Worm (Caenorhabditis elegans) whole organism, young adult: Measurements from ENCODE around the gene ZK809.1.

ENCODE experiments used
- B0336.3 ChIP-seq: fragments of 200-800 bp; sonication (Bioruptor generic); IDR thresholded peaks from 2 replicates; pipeline ENCODE4 v1.3.6; 2022; ENCODE audit warnings: missing genetic modification characterization, missing compliant biosample characterization
- C06A6.2 ChIP-seq: fragments of 200-800 bp; sonication (Bioruptor generic); conservative IDR thresholded peaks from 2 replicates; pipeline ENCODE4 v1.3.6; 2022; ENCODE audit warnings: missing genetic modification characterization, missing compliant biosample characterization
- F10E7.11 ChIP-seq: sonication (generic microtip); optimal IDR thresholded peaks from 2 replicates; lab custom pipeline; 2017; ENCODE audit warnings: mild to moderate bottlenecking, missing genetic modification characterization, moderate library complexity, missing compliant biosample characterization
- F57C9.4 ChIP-seq: sonication (generic microtip); optimal IDR thresholded peaks from 2 replicates; lab custom pipeline; 2017; ENCODE audit warnings: mild to moderate bottlenecking, missing genetic modification characterization, missing compliant biosample characterization
- K11D2.4 ChIP-seq: fragments of 200-800 bp; sonication (Bioruptor generic); IDR thresholded peaks from 2 replicates; pipeline ENCODE4 v1.3.6; 2022; ENCODE audit warnings: missing genetic modification reagents, missing genetic modification characterization, missing compliant biosample characterization
- Y53F4B.3 ChIP-seq: fragments of 200-800 bp; sonication (Bioruptor generic); IDR thresholded peaks from 2 replicates; pipeline ENCODE4 v1.3.6; 2022; ENCODE audit warnings: missing genetic modification reagents, missing genetic modification characterization, missing compliant biosample characterization
- Y53G8AR.9 ChIP-seq: fragments of 200-800 bp; sonication (Bioruptor generic); conservative IDR thresholded peaks from 2 replicates; pipeline ENCODE4 v1.3.6; 2022; ENCODE audit warnings: missing genetic modification reagents, missing genetic modification characterization, missing compliant biosample characterization
- Y67H2A.10 ChIP-seq: fragments of 200-800 bp; sonication (Bioruptor generic); conservative IDR thresholded peaks from 2 replicates; pipeline ENCODE4 v1.3.6; 2022; ENCODE audit warnings: missing genetic modification reagents, missing genetic modification characterization, missing compliant biosample characterization
- Y95B8A.8 ChIP-seq: fragments of 200-800 bp; sonication (Bioruptor generic); IDR thresholded peaks from 2 replicates; pipeline ENCODE4 v1.3.6; 2022; ENCODE audit warnings: missing genetic modification reagents, missing genetic modification characterization, missing compliant biosample characterization
- ZK185.1 ChIP-seq: sonication (generic microtip); optimal IDR thresholded peaks from 2 replicates; lab custom pipeline; 2016; ENCODE audit warnings: mild to moderate bottlenecking, missing genetic modification characterization, missing compliant biosample characterization; ENCODE audit not compliant: poor library complexity, severe bottlenecking
- ama-1 ChIP-seq, 3 experiments: fragments of 150-350 bp in 1 of 3; sonication (generic microtip) in 2 of 3; optimal IDR thresholded peaks; 2 replicates each; lab custom pipeline; 2014 to 2018; ENCODE audit warnings: missing biosample characterization in 2 of 3, missing genetic modification characterization in 2 of 3, missing genetic modification reagents in 2 of 3
- attf-3 ChIP-seq: fragments of 200-800 bp; sonication (Bioruptor generic); conservative IDR thresholded peaks from 2 replicates; pipeline ENCODE4 v1.3.6; 2022; ENCODE audit warnings: missing genetic modification reagents, missing genetic modification characterization, missing compliant biosample characterization
- attf-5 ChIP-seq: fragments of 200-800 bp; sonication (Bioruptor generic); optimal IDR thresholded peaks from 2 replicates; lab custom pipeline; 2018; ENCODE audit warnings: mild to moderate bottlenecking, missing genetic modification characterization, missing compliant biosample characterization
- bed-1 ChIP-seq: fragments of 200-800 bp; sonication (Bioruptor generic); IDR thresholded peaks from 2 replicates; pipeline ENCODE4 v1.3.6; 2022; ENCODE audit warnings: missing genetic modification reagents, missing genetic modification characterization, missing compliant biosample characterization
- ccch-3 ChIP-seq: fragments of 200-800 bp; sonication (Bioruptor generic); optimal IDR thresholded peaks from 2 replicates; lab custom pipeline; 2018; ENCODE audit warnings: mild to moderate bottlenecking, missing genetic modification characterization, missing compliant biosample characterization
- ceh-100 ChIP-seq: fragments of 200-800 bp; sonication (Bioruptor generic); IDR thresholded peaks from 2 replicates; pipeline ENCODE4 v1.3.6; 2022; ENCODE audit warnings: missing genetic modification reagents, missing genetic modification characterization, missing compliant biosample characterization
- ceh-27 ChIP-seq: fragments of 200-800 bp; sonication (Bioruptor generic); optimal IDR thresholded peaks from 2 replicates; lab custom pipeline; 2018; ENCODE audit warnings: mild to moderate bottlenecking, missing genetic modification characterization, moderate library complexity, missing compliant biosample characterization
- ceh-58 ChIP-seq: fragments of 200-800 bp; sonication (Bioruptor generic); IDR thresholded peaks from 2 replicates; pipeline ENCODE4 v1.3.6; 2022; ENCODE audit warnings: missing genetic modification characterization, missing compliant biosample characterization
- chd-7 ChIP-seq: sonication (generic microtip); optimal IDR thresholded peaks from 2 replicates; lab custom pipeline; 2016; ENCODE audit warnings: mild to moderate bottlenecking, missing genetic modification characterization, moderate library complexity, missing compliant biosample characterization
- dox-1 ChIP-seq: fragments of 200-800 bp; sonication (Bioruptor generic); IDR thresholded peaks from 2 replicates; pipeline ENCODE4 v1.3.6; 2022; ENCODE audit warnings: missing genetic modification reagents, missing genetic modification characterization, missing compliant biosample characterization
- efl-1 ChIP-seq: fragments of 150-350 bp; optimal IDR thresholded peaks from 2 replicates; lab custom pipeline; 2014; ENCODE audit warnings: missing biosample characterization, missing genetic modification reagents, missing genetic modification characterization
- egl-44 ChIP-seq: fragments of 200-800 bp; sonication (Bioruptor generic); IDR thresholded peaks from 2 replicates; pipeline ENCODE4 v1.3.6; 2022; ENCODE audit warnings: missing genetic modification reagents, missing genetic modification characterization, missing compliant biosample characterization
- egrh-3 ChIP-seq: fragments of 200-800 bp; sonication (Bioruptor generic); IDR thresholded peaks from 2 replicates; pipeline ENCODE4 v1.3.6; 2022; ENCODE audit warnings: missing genetic modification reagents, missing genetic modification characterization, missing compliant biosample characterization
- hmg-1.2 ChIP-seq: fragments of 200-800 bp; sonication (Bioruptor generic); IDR thresholded peaks from 2 replicates; pipeline ENCODE4 v1.3.6; 2022; ENCODE audit warnings: missing genetic modification reagents, missing genetic modification characterization, missing compliant biosample characterization
- lin-35 ChIP-seq, 3 experiments: fragments of 150-350 bp in 2 of 3; sonication (generic microtip) in 1 of 3; optimal IDR thresholded peaks; 2 replicates each; lab custom pipeline; 2014 to 2018; ENCODE audit warnings: missing biosample characterization in 3 of 3, missing genetic modification characterization in 3 of 3, missing genetic modification reagents in 3 of 3
- lin-54 ChIP-seq: fragments of 200-800 bp; sonication (Bioruptor generic); optimal IDR thresholded peaks from 2 replicates; lab custom pipeline; 2018; ENCODE audit warnings: mild to moderate bottlenecking, missing genetic modification characterization, missing compliant biosample characterization
- lir-1 ChIP-seq: fragments of 200-800 bp; sonication (Bioruptor generic); conservative IDR thresholded peaks from 2 replicates; pipeline ENCODE4 v1.3.6; 2022; ENCODE audit warnings: missing genetic modification reagents, missing genetic modification characterization, missing compliant biosample characterization
- madf-6 ChIP-seq: fragments of 200-800 bp; sonication (Bioruptor generic); IDR thresholded peaks from 2 replicates; pipeline ENCODE4 v1.3.6; 2022; ENCODE audit warnings: missing genetic modification reagents, missing genetic modification characterization, missing compliant biosample characterization
- madf-8 ChIP-seq: fragments of 200-800 bp; sonication (Bioruptor generic); conservative IDR thresholded peaks from 2 replicates; pipeline ENCODE4 v1.3.6; 2022; ENCODE audit warnings: missing genetic modification reagents, missing genetic modification characterization, missing compliant biosample characterization
- mcd-1 ChIP-seq: fragments of 200-800 bp; sonication (Bioruptor generic); IDR thresholded peaks from 2 replicates; pipeline ENCODE4 v1.3.6; 2022; ENCODE audit warnings: missing genetic modification reagents, missing genetic modification characterization, missing compliant biosample characterization
- mxl-1 ChIP-seq: sonication (generic microtip); optimal IDR thresholded peaks from 2 replicates; lab custom pipeline; 2016; ENCODE audit warnings: missing genetic modification characterization, missing compliant biosample characterization
- nfya-1 ChIP-seq: sonication (generic microtip); optimal IDR thresholded peaks from 2 replicates; lab custom pipeline; 2017; ENCODE audit warnings: antibody characterized with exemption, missing compliant biosample characterization, missing genetic modification characterization, borderline replicate concordance; ENCODE audit not compliant: insufficient read depth
- nhr-179 ChIP-seq: sonication (generic microtip); optimal IDR thresholded peaks from 2 replicates; lab custom pipeline; 2016; ENCODE audit warnings: mild to moderate bottlenecking, missing genetic modification characterization, missing compliant biosample characterization
- nhr-90 ChIP-seq: sonication (generic microtip); optimal IDR thresholded peaks from 2 replicates; lab custom pipeline; 2016; ENCODE audit warnings: missing genotype, mild to moderate bottlenecking, missing genetic modification characterization, missing compliant biosample characterization
- repo-1 ChIP-seq: sonication (generic microtip); optimal IDR thresholded peaks from 2 replicates; lab custom pipeline; 2017; ENCODE audit warnings: mild to moderate bottlenecking, missing genetic modification characterization, missing compliant biosample characterization
- sdz-38 ChIP-seq: sonication (generic microtip); optimal IDR thresholded peaks from 2 replicates; lab custom pipeline; 2016; ENCODE audit warnings: missing genotype, missing genetic modification characterization, missing compliant biosample characterization
- sea-2 ChIP-seq: fragments of 200-800 bp; sonication (Bioruptor generic); IDR thresholded peaks from 2 replicates; pipeline ENCODE4 v1.3.6; 2022; ENCODE audit warnings: missing genetic modification characterization, missing compliant biosample characterization
- snpc-1.1 ChIP-seq: sonication (generic microtip); optimal IDR thresholded peaks from 2 replicates; lab custom pipeline; 2017; ENCODE audit warnings: missing genetic modification characterization, mild to moderate bottlenecking, missing compliant biosample characterization, antibody characterized with exemption, moderate library complexity, missing genotype, missing genetic modification reagents; ENCODE audit not compliant: insufficient read depth
- snpc-1.3 ChIP-seq: sonication (generic microtip); optimal IDR thresholded peaks from 2 replicates; lab custom pipeline; 2017; ENCODE audit warnings: missing genetic modification characterization, mild to moderate bottlenecking, missing compliant biosample characterization, antibody characterized with exemption, moderate library complexity, missing genotype, missing genetic modification reagents; ENCODE audit not compliant: insufficient read depth
- tbx-9 ChIP-seq: sonication (generic microtip); optimal IDR thresholded peaks from 2 replicates; lab custom pipeline; 2016; ENCODE audit warnings: borderline replicate concordance, missing genetic modification characterization, inconsistent platforms, missing compliant biosample characterization
- zfh-2 ChIP-seq: fragments of 200-800 bp; sonication (Bioruptor generic); conservative IDR thresholded peaks from 2 replicates; pipeline ENCODE4 v1.3.6; 2022; ENCODE audit warnings: missing genetic modification reagents, missing genetic modification characterization, missing compliant biosample characterization
- zim-3 ChIP-seq: sonication (generic microtip); optimal IDR thresholded peaks from 2 replicates; lab custom pipeline; 2017; ENCODE audit warnings: mild to moderate bottlenecking, missing genetic modification characterization, moderate library complexity, missing compliant biosample characterization
- ztf-18 ChIP-seq: sonication (generic microtip); optimal IDR thresholded peaks from 2 replicates; lab custom pipeline; 2016; ENCODE audit warnings: missing genotype, mild to moderate bottlenecking, missing genetic modification characterization, missing compliant biosample characterization
- ztf-26 ChIP-seq: sonication (generic microtip); optimal IDR thresholded peaks from 2 replicates; lab custom pipeline; 2017; ENCODE audit warnings: missing genetic modification characterization, missing compliant biosample characterization
- ztf-28 ChIP-seq: fragments of 200-800 bp; sonication (Bioruptor generic); IDR thresholded peaks from 2 replicates; pipeline ENCODE4 v1.3.6; 2022; ENCODE audit warnings: missing genetic modification reagents, missing genetic modification characterization, missing compliant biosample characterization
- ztf-3 ChIP-seq: fragments of 200-800 bp; sonication (Bioruptor generic); optimal IDR thresholded peaks from 2 replicates; lab custom pipeline; 2018; ENCODE audit warnings: mild to moderate bottlenecking, missing genetic modification characterization, missing compliant biosample characterization

ZK809.1 gene

DNA sequence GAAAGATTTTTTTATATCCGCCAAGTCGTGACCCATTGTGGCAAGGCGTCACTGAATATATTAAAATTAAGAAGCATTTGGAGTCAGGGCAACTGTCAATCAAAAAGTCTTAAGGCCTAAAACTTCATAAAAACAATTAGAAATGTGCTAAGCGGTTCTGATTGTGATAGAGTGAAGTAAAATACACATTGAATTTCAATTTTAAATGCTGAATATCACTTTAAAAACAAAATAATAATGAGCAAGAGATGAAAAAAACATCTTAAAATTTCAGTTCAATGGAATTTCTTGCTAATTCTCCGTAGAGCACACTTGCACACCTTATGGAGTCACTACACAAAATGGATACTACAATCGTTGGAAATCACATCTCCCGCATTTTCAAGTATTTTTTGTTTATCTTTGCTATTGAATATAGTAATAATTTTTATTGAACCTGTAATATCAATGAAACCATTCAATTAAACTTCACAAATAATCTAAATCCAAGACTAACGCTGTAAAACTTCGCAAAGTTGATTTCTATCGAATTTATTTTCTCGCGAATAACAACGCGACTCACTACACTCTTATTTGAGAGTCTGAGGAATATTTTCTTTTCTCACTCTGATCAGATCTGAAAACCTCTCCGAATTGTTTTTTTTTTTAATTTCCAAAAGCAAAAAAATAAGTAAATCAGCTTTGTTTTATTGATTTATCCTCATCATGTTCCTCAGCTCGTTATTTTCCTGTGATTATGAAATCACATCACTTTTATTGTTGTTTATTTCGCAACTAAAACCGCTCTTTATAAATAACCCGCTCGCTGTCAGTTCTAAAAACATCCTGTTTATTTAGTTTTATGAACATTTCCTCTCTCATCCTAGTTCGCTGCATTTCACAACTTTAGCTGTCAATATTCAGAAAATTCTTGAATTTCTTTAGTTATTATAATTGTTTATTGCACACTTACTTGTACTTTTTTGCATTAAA is 6.2 kb upstream of the ZK809.1 start, which contains the start of gene mars-1 (continued):
- TF ChIP-seq nhr-90 (tag; lab: Kevin White, UChicago) = no peak
- no peak for TF ChIP-seq egrh-3 (GFP tag; lab: Robert Waterston, UW)
- no peak for TF ChIP-seq attf-3 (GFP tag; lab: Robert Waterston, UW)
- TF ChIP-seq sdz-38 (tag; lab: Kevin White, UChicago) = no peak
- TF ChIP-seq ztf-26 (tag; lab: Kevin White, UChicago) = no peak
- TF ChIP-seq F10E7.11 (tag; lab: Kevin White, UChicago) = no peak
- TF ChIP-seq lin-54 (GFP tag; lab: Kevin White, UChicago) = peak; percentile 41
- peak; percentile 88 for TF ChIP-seq mcd-1
- TF ChIP-seq dox-1 (GFP tag; lab: Robert Waterston, UW) = peak; percentile 36; the same call in 1 of the 2 replicates
- peak; percentile 54 for TF ChIP-seq attf-5
- no peak for TF ChIP-seq Y95B8A.8 (GFP tag; lab: Robert Waterston, UW)
- no peak for TF ChIP-seq repo-1 (tag; lab: Kevin White, UChicago)
- no peak for TF ChIP-seq ztf-3 (GFP tag; lab: Kevin White, UChicago)
- no peak for TF ChIP-seq lir-1 (GFP tag; lab: Robert Waterston, UW)
- no peak for TF ChIP-seq tbx-9 (tag; lab: Kevin White, UChicago)
- no peak for TF ChIP-seq ztf-28 (GFP tag; lab: Robert Waterston, UW)
- TF ChIP-seq snpc-1.3 (tag; lab: Kevin White, UChicago) = no peak
- TF ChIP-seq nhr-179 (tag; lab: Kevin White, UChicago) = no peak
- peak; percentile 3 for TF ChIP-seq efl-1 (GFP tag; lab: Kevin White, UChicago)
- TF ChIP-seq mxl-1 (tag; lab: Kevin White, UChicago) = no peak
- TF ChIP-seq zim-3 (tag; lab: Kevin White, UChicago) = no peak
- TF ChIP-seq bed-1 = no peak
- no peak for TF ChIP-seq sea-2 (GFP tag; lab: Robert Waterston, UW)
- no peak for TF ChIP-seq ZK185.1 (tag; lab: Kevin White, UChicago)
- no peak for TF ChIP-seq F57C9.4 (tag; lab: Kevin White, UChicago)
- TF ChIP-seq ceh-27 (GFP tag; lab: Kevin White, UChicago) = peak; percentile 8
- no peak for TF ChIP-seq Y53G8AR.9 (GFP tag; lab: Robert Waterston, UW)
- no peak for TF ChIP-seq B0336.3 (GFP tag; lab: Robert Waterston, UW)
- no peak for TF ChIP-seq ceh-58 (GFP tag; lab: Robert Waterston, UW)
- TF ChIP-seq madf-6 = no peak
- TF ChIP-seq ama-1 (optimal IDR thresholded peaks at IDR 0.05; lab: Kevin White, UChicago) = no peak
- no peak for TF ChIP-seq ama-1 (GFP tag; optimal IDR thresholded peaks at IDR 0.05; lab: Kevin White, UChicago)
- TF ChIP-seq zfh-2 (GFP tag; lab: Robert Waterston, UW) = no peak
- TF ChIP-seq ztf-18 (tag; lab: Kevin White, UChicago) = no peak
- TF ChIP-seq nfya-1 (tag; lab: Kevin White, UChicago) = no peak
- no peak for TF ChIP-seq Y53F4B.3 (GFP tag; lab: Robert Waterston, UW)
- no peak for TF ChIP-seq Y67H2A.10
- TF ChIP-seq snpc-1.1 (tag; lab: Kevin White, UChicago) = no peak
- TF ChIP-seq ceh-100 (GFP tag; lab: Robert Waterston, UW) = peak; percentile 95
- no peak for TF ChIP-seq egl-44 (GFP tag; lab: Robert Waterston, UW)
- TF ChIP-seq C06A6.2 (GFP tag; lab: Robert Waterston, UW) = no peak
- 0 out of 2 replicates have a peak, but pooled peaks have one; percentile 31 for TF ChIP-seq K11D2.4 (GFP tag; lab: Robert Waterston, UW)
- TF ChIP-seq ccch-3 (GFP tag; lab: Kevin White, UChicago) = no peak
- peak; percentile 31; the same call in 1 of the 2 replicates for TF ChIP-seq hmg-1.2 (GFP tag; lab: Robert Waterston, UW)
- TF ChIP-seq madf-8 (GFP tag; lab: Robert Waterston, UW) = no peak
- no peak for TF ChIP-seq chd-7
- peak in 1 of 3 experiments; percentile 23 for TF ChIP-seq lin-35 (GFP tag; optimal IDR thresholded peaks at IDR 0.05; lab: Kevin White, UChicago)
